Worm (Caenorhabditis elegans): ENCODE measurements around the gene R05H5.3.

Gene R05H5.3

DNA sequence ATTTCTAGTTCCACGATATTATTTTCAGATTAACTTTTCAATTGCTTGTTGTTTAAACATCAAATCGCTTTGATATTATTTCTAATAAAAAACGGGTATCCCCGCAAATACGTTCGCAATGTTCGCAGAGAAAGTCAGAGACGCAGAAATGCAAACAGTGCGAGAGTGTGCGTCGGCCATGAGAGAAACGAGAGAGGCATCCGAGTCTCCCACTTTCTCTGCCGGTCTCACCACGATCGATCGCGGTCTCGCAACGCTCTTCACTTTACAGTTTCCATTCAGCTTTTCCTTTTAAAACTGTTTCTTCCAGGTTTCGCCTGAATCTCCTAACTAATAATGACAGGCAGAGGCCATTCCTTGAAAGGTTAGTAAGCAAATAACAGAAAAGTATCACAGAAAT is 23.1 kb upstream of the R05H5.3 start, which contains the start of gene F33H1.4 (continued):
- TF ChIP-seq nhr-11 (tag; optimal IDR thresholded peaks at IDR 0.05) (no peak), snu-23 (GFP tag; optimal IDR thresholded peaks at IDR 0.05) (peak; percentile 65), jun-1 (tag; optimal IDR thresholded peaks at IDR 0.05) (peak; percentile 8), ceh-63 (GFP tag; optimal IDR thresholded peaks at IDR 0.05) (no peak), snpc-4 (tag; optimal IDR thresholded peaks at IDR 0.05) (no peak), hpl-2 (GFP tag; optimal IDR thresholded peaks at IDR 0.05) (no peak), elt-2 (tag; optimal IDR thresholded peaks at IDR 0.05) (no peak), fkh-4 (tag; optimal IDR thresholded peaks at IDR 0.05; ENCODE audit: borderline replicate concordance) (no peak), blmp-1 (tag; optimal IDR thresholded peaks at IDR 0.05) (peak; percentile 91), nhr-77 (tag; optimal IDR thresholded peaks at IDR 0.05) (peak; percentile 23), efl-1 (optimal IDR thresholded peaks at IDR 0.05) (peak; percentile 68 to 84), efl-1 (GFP tag; optimal IDR thresholded peaks at IDR 0.05 in 1 of 2) (peak; percentile 50 to 95), lin-13 (GFP tag; optimal IDR thresholded peaks at IDR 0.05) (peak; percentile 98), rnt-1 (tag; optimal IDR thresholded peaks at IDR 0.05) (peak; percentile 61), C34B4.2 (tag; optimal IDR thresholded peaks at IDR 0.05) (no peak), nhr-19 (GFP tag; conservative IDR thresholded peaks at IDR 0.05) (peak; percentile 17), ztf-11 (tag; optimal IDR thresholded peaks at IDR 0.05) (no peak), pax-3 (tag; optimal IDR thresholded peaks at IDR 0.05) (no peak), hlh-4 (tag; optimal IDR thresholded peaks at IDR 0.05) (no peak), C16A3.4 (tag; optimal IDR thresholded peaks at IDR 0.05) (no peak), nhr-84 (tag; optimal IDR thresholded peaks at IDR 0.05) (no peak), lin-15B (tag; optimal IDR thresholded peaks at IDR 0.05) (peak; percentile 87), ces-1 (GFP tag; optimal IDR thresholded peaks at IDR 0.05) (no peak), unc-86 (tag; optimal IDR thresholded peaks at IDR 0.05) (peak; percentile 7), vab-15 (tag; optimal IDR thresholded peaks at IDR 0.05) (no peak), efl-3 (GFP tag; optimal IDR thresholded peaks at IDR 0.05) (no peak), lir-3 (tag; optimal IDR thresholded peaks at IDR 0.05; ENCODE audit: poor library complexity) (no peak), egl-27 (tag; optimal IDR thresholded peaks at IDR 0.05) (no peak), unc-30 (tag; optimal IDR thresholded peaks at IDR 0.05) (no peak), xbp-1 (tag; optimal IDR thresholded peaks at IDR 0.05) (peak; percentile 16), lsy-2 (tag; optimal IDR thresholded peaks at IDR 0.05) (peak; percentile 83 to 97), ceh-82 (tag; optimal IDR thresholded peaks at IDR 0.05) (peak in 2 of 3 experiments; percentile 20 to 57), F16B12.6 (tag; optimal IDR thresholded peaks at IDR 0.05) (peak; percentile 23), zip-4 (GFP tag; optimal IDR thresholded peaks at IDR 0.05) (peak; percentile 30), ceh-88 (GFP tag; IDR thresholded peaks at IDR 0.05) (no peak), nhr-76 (tag; optimal IDR thresholded peaks at IDR 0.05) (no peak), mab-9 (GFP tag; IDR thresholded peaks at IDR 0.05) (no peak), nhr-90 (tag; optimal IDR thresholded peaks at IDR 0.05; ENCODE audit: poor library complexity) (peak; percentile 28), nhr-20 (tag; optimal IDR thresholded peaks at IDR 0.05) (peak; percentile 48), lin-39 (tag; optimal IDR thresholded peaks at IDR 0.05) (no peak), tlp-1 (tag; optimal IDR thresholded peaks at IDR 0.05) (no peak), egl-13 (tag; optimal IDR thresholded peaks at IDR 0.05) (no peak), aha-1 (tag; optimal IDR thresholded peaks at IDR 0.05) (no peak), fos-1 (tag; optimal IDR thresholded peaks at IDR 0.05) (no peak), tbx-2 (tag; optimal IDR thresholded peaks at IDR 0.05) (no peak), dpl-1 (GFP tag; optimal IDR thresholded peaks at IDR 0.05) (peak; percentile 27 to 50 (median 50)), unc-98 (GFP tag; IDR thresholded peaks at IDR 0.05) (no peak), fkh-8 (tag; optimal IDR thresholded peaks at IDR 0.05) (peak; percentile 50), ceh-8 (GFP tag; optimal IDR thresholded peaks at IDR 0.05) (no peak), grh-1 (GFP tag; IDR thresholded peaks at IDR 0.05) (no peak), lin-35 (GFP tag; optimal IDR thresholded peaks at IDR 0.05) (peak; percentile 62 to 74), pag-3 (tag; optimal IDR thresholded peaks at IDR 0.05; ENCODE audit: borderline replicate concordance, insufficient read depth) (no peak), lin-14 (GFP tag; optimal IDR thresholded peaks at IDR 0.05) (peak; percentile 89)

Data from whole organism, L1 larva.